Fruit fly (Drosophila melanogaster): ENCODE data around the gene Tom70.

- TF ChIP-seq CTCF (optimal IDR thresholded peaks at IDR 0.05) (no peak), CG8478 (optimal IDR thresholded peaks at IDR 0.05) (no peak)
These were observed 8.5 kb upstream of the Tom70 start for dm6 chr2L:12046856-12047230.

Measured in S2 (cell line).